Fruit fly (Drosophila melanogaster): Measurements from ENCODE around the gene Srp72.

Gene Srp72

dm6 chr3R:20592517-20593462, 4.3 kb downstream of the Srp72 start, which contains the start of the genes Pus1 and bon (continued):
- TF ChIP-seq ind (GFP tag; optimal IDR thresholded peaks at IDR 0.05) = peak; percentile 26
- TF ChIP-seq CG7357 (GFP tag; IDR thresholded peaks at IDR 0.05) = no peak
- TF ChIP-seq D (optimal IDR thresholded peaks at IDR 0.05) = no peak
- TF ChIP-seq D (GFP tag; optimal IDR thresholded peaks at IDR 0.05) = no peak
- peak; percentile 9 for TF ChIP-seq oc (tag; optimal IDR thresholded peaks at IDR 0.05)
- TF ChIP-seq Nf-YC (tag; optimal IDR thresholded peaks at IDR 0.05) = peak; percentile 42
- TF ChIP-seq exex (tag; optimal IDR thresholded peaks at IDR 0.05) = peak; percentile 46
- TF ChIP-seq bsh (GFP tag; optimal IDR thresholded peaks at IDR 0.05) = peak; percentile 2 to 7
- TF ChIP-seq en (GFP tag; optimal IDR thresholded peaks at IDR 0.05) = no peak
- no peak for TF ChIP-seq CG4854 (GFP tag; optimal IDR thresholded peaks at IDR 0.05)
- peak; percentile 89 for TF ChIP-seq CG9797 (GFP tag; optimal IDR thresholded peaks at IDR 0.05)
- peak; percentile 5 for TF ChIP-seq chn (GFP tag; optimal IDR thresholded peaks at IDR 0.05)
- TF ChIP-seq Scr (GFP tag; IDR thresholded peaks at IDR 0.05; ENCODE audit: partially characterized antibody) = peak; percentile 39
- no peak for TF ChIP-seq cato (GFP tag; optimal IDR thresholded peaks at IDR 0.05; ENCODE audit: borderline replicate concordance)
- no peak for TF ChIP-seq CoRest (tag; optimal IDR thresholded peaks at IDR 0.05)
- TF ChIP-seq CG4424 (GFP tag; optimal IDR thresholded peaks at IDR 0.05) = no peak
- TF ChIP-seq CG17186 (GFP tag; optimal IDR thresholded peaks at IDR 0.05) = peak; percentile 64
- peak; percentile 75 for TF ChIP-seq cwo (GFP tag; optimal IDR thresholded peaks at IDR 0.05)
- TF ChIP-seq prd (optimal IDR thresholded peaks at IDR 0.05) = no peak
- TF ChIP-seq prd (GFP tag; IDR thresholded peaks at IDR 0.05) = peak; percentile 12; the same call in 1 of the 3 replicates
- peak; percentile 54 for TF ChIP-seq CG9932 (GFP tag; IDR thresholded peaks at IDR 0.05)
- no peak for TF ChIP-seq tup (GFP tag; optimal IDR thresholded peaks at IDR 0.05)
- peak; percentile 41 for TF ChIP-seq mam (GFP tag; optimal IDR thresholded peaks at IDR 0.05)
- TF ChIP-seq Vsx1 (GFP tag; optimal IDR thresholded peaks at IDR 0.05) = peak; percentile 51
- peak; percentile 5 to 34 for TF ChIP-seq dpn (GFP tag; optimal IDR thresholded peaks at IDR 0.05)
- TF ChIP-seq sisA (GFP tag; IDR thresholded peaks at IDR 0.05) = peak; percentile 42; the same call in 1 of the 2 replicates
- TF ChIP-seq zfh1 (GFP tag; IDR thresholded peaks at IDR 0.05) = peak; percentile 37; the same call in 1 of the 3 replicates
- TF ChIP-seq crc (GFP tag; optimal IDR thresholded peaks at IDR 0.05) = no peak
- TF ChIP-seq CG7987 (GFP tag; optimal IDR thresholded peaks at IDR 0.05) = peak; percentile 32
- no peak for TF ChIP-seq sr (GFP tag; IDR thresholded peaks at IDR 0.05)
- peak; percentile 89 for TF ChIP-seq sens (GFP tag)
- peak; percentile 60 for TF ChIP-seq lilli (GFP tag; optimal IDR thresholded peaks at IDR 0.05)
- peak; percentile 1; the same call in 1 of the 3 replicates for TF ChIP-seq otp (GFP tag; IDR thresholded peaks at IDR 0.05)
- TF ChIP-seq CG2199 (GFP tag; IDR thresholded peaks at IDR 0.05) = 0 out of 3 replicates have a peak, but pooled peaks have one; percentile 16
- TF ChIP-seq chinmo (GFP tag; IDR thresholded peaks at IDR 0.05; ENCODE audit: partially characterized antibody) = no peak
- TF ChIP-seq CG33213 (GFP tag; optimal IDR thresholded peaks at IDR 0.05) = peak; percentile 36
- peak; percentile 52 for TF ChIP-seq BEAF-32 (GFP tag; optimal IDR thresholded peaks at IDR 0.05)
- peak; percentile 65 for TF ChIP-seq Myb (GFP tag; optimal IDR thresholded peaks at IDR 0.05)
- peak; percentile 8 for TF ChIP-seq CG13624 (GFP tag; optimal IDR thresholded peaks at IDR 0.05)
- TF ChIP-seq MBD-R2 (GFP tag; IDR thresholded peaks at IDR 0.05) = 0 out of 2 replicates have a peak, but pooled peaks have one; percentile 34
- TF ChIP-seq NC2β (GFP tag; optimal IDR thresholded peaks at IDR 0.05) = peak; percentile 46
- peak; percentile 34; the same call in 1 of the 3 replicates for TF ChIP-seq ken (GFP tag; IDR thresholded peaks at IDR 0.05)
- peak; percentile 40 for TF ChIP-seq CG10267 (tag; optimal IDR thresholded peaks at IDR 0.05)
- TF ChIP-seq CG1832 (GFP tag; optimal IDR thresholded peaks at IDR 0.05) = peak; percentile 53
- peak; percentile 51 for TF ChIP-seq Blimp-1 (GFP tag; optimal IDR thresholded peaks at IDR 0.05)
- TF ChIP-seq seq (GFP tag; IDR thresholded peaks at IDR 0.05) = no peak; the same call in 1 of the 2 replicates
- 0 out of 2 replicates have a peak, but pooled peaks have one; percentile 26 for TF ChIP-seq CG5953 (GFP tag; IDR thresholded peaks at IDR 0.05)
- TF ChIP-seq Mad (GFP tag; optimal IDR thresholded peaks at IDR 0.05) = peak; percentile 42
